Worm (Caenorhabditis elegans): Measurements from ENCODE around the gene srw-19.

DNA sequence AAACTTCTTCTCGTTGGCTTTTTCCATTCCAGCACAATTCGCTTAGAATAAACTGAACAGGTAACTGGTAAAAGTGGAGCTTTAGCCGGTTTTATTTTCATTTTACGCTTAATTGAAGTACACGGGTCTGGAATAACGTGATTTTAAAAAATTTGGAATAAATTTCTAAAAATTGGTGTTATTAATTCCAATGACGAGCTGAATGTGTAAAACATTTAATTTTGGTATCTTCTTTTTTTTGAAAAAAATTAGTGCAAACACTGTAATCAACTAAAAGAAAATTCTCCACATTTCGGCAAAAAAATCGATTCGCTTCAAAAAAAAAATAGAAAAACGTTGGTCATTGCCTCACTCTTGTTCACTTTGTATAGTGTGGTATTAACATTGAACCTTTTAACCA lies 8.9 kb downstream of the srw-19 start, which contains the start of gene T10H4.4:
- TF ChIP-seq mdl-1 (tag; optimal IDR thresholded peaks at IDR 0.05) (no peak), nhr-237 (tag; optimal IDR thresholded peaks at IDR 0.05) (no peak), elt-3 (tag; optimal IDR thresholded peaks at IDR 0.05) (no peak), egl-27 (tag; optimal IDR thresholded peaks at IDR 0.05) (no peak), ceh-82 (tag; optimal IDR thresholded peaks at IDR 0.05) (no peak), nhr-25 (tag; optimal IDR thresholded peaks at IDR 0.05) (no peak), ztf-4 (tag; optimal IDR thresholded peaks at IDR 0.05) (no peak)
